Worm (Caenorhabditis elegans) whole organism, midembryonic: ENCODE results near the gene kin-24.

Experiments used
- T22C8.4 ChIP-seq: fragments of 200-800 bp; sonication (Bioruptor generic); IDR thresholded peaks from 2 replicates; pipeline ENCODE4 v1.3.6; 2022; ENCODE audit warnings: missing genetic modification characterization, missing compliant biosample characterization
- cog-1 ChIP-seq: sonication (generic microtip); optimal IDR thresholded peaks from 2 replicates; lab custom pipeline; 2016; ENCODE audit warnings: missing genetic modification characterization, missing compliant biosample characterization
- flt-1 ChIP-seq: fragments of 200-800 bp; sonication (Bioruptor generic); IDR thresholded peaks from 2 replicates; pipeline ENCODE4 v1.3.6; 2022; ENCODE audit warnings: missing genetic modification characterization, missing compliant biosample characterization
- klf-2 ChIP-seq: fragments of 200-800 bp; sonication (Bioruptor generic); conservative IDR thresholded peaks from 2 replicates; pipeline ENCODE4 v1.3.6; 2022; ENCODE audit warnings: missing genetic modification reagents, missing genetic modification characterization, missing compliant biosample characterization
- med-1 ChIP-seq: sonication (generic microtip); optimal IDR thresholded peaks from 2 replicates; lab custom pipeline; 2017; ENCODE audit warnings: missing genetic modification characterization, mild to moderate bottlenecking, missing compliant biosample characterization, antibody characterized with exemption, missing genetic modification reagents; ENCODE audit not compliant: insufficient read depth
- ref-1 ChIP-seq: fragments of 200-800 bp; sonication (Bioruptor generic); conservative IDR thresholded peaks from 2 replicates; pipeline ENCODE4 v1.3.6; 2022; ENCODE audit warnings: missing genetic modification reagents, missing genetic modification characterization, missing compliant biosample characterization
- tab-1 ChIP-seq: fragments of 200-800 bp; sonication (Bioruptor generic); IDR thresholded peaks from 2 replicates; pipeline ENCODE4 v1.3.6; 2022; ENCODE audit warnings: missing genetic modification characterization, missing compliant biosample characterization
- ztf-23 ChIP-seq: fragments of 200-800 bp; sonication (Bioruptor generic); IDR thresholded peaks from 2 replicates; pipeline ENCODE4 v1.3.6; 2022; ENCODE audit warnings: missing genetic modification reagents, missing genetic modification characterization, missing compliant biosample characterization
- ztf-29 ChIP-seq: fragments of 200-800 bp; sonication (Bioruptor generic); IDR thresholded peaks from 2 replicates; pipeline ENCODE4 v1.3.6; 2022; ENCODE audit warnings: missing genetic modification reagents, missing genetic modification characterization, missing compliant biosample characterization

DNA sequence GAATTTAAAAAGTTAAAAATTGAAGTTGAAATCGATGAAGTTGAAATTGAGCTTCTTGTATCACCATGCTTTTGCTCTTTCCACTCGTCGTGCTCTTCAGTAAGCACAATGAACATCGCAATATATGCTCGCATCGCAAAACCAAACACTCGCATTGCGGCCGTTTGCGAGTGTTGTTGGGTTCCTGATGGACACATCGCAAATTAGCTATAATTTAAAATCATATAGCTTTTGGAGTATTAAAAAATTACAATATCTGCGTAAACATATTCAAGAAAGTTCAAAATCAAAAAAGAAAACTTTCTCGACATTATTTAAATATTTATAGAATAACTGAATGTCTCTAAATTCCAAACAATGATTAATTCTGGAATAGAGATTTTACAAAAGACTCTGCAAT lies 1.2 kb upstream of the kin-24 start, which contains the start of gene K07F5.17:
- TF ChIP-seq flt-1 (no peak), ref-1 (GFP tag; lab: Robert Waterston, UW) (no peak), ztf-29 (GFP tag; lab: Robert Waterston, UW) (no peak), T22C8.4 (no peak), med-1 (GFP tag; lab: Kevin White, UChicago) (no peak), cog-1 (tag; lab: Kevin White, UChicago) (no peak), tab-1 (GFP tag; lab: Robert Waterston, UW) (no peak), klf-2 (GFP tag; lab: Robert Waterston, UW) (no peak), ztf-23 (no peak)
